Worm (Caenorhabditis elegans): ENCODE data around the gene sec-5.

- no peak for TF ChIP-seq lsy-2 (tag; optimal IDR thresholded peaks at IDR 0.05)
- TF ChIP-seq lin-13 (GFP tag; optimal IDR thresholded peaks at IDR 0.05): no peak
- TF ChIP-seq lin-39 (tag; optimal IDR thresholded peaks at IDR 0.05): no peak
- TF ChIP-seq ztf-4 (tag; optimal IDR thresholded peaks at IDR 0.05): no peak
- no peak for TF ChIP-seq ama-1 (optimal IDR thresholded peaks at IDR 0.05)
- no peak for TF ChIP-seq nhr-237 (tag; optimal IDR thresholded peaks at IDR 0.05)
- TF ChIP-seq zag-1 (tag; optimal IDR thresholded peaks at IDR 0.05): no peak
- TF ChIP-seq snpc-4 (tag; optimal IDR thresholded peaks at IDR 0.05): no peak
- TF ChIP-seq fos-1 (tag; optimal IDR thresholded peaks at IDR 0.05): no peak
- TF ChIP-seq unc-39 (tag; optimal IDR thresholded peaks at IDR 0.05): no peak
- TF ChIP-seq sma-9 (GFP tag; optimal IDR thresholded peaks at IDR 0.05): no peak
- no peak for TF ChIP-seq sma-9 (tag; optimal IDR thresholded peaks at IDR 0.05)
- TF ChIP-seq mbf-1 (tag; optimal IDR thresholded peaks at IDR 0.05): no peak
These were observed 9.2 kb downstream of the sec-5 start, which contains the start of gene T23G7.3 for ce11 chrII:9167730-9168129.

Data from whole organism, L2 larva.